Fruit fly (Drosophila melanogaster): ENCODE measurements around the gene mas.

- TF ChIP-seq Sin3A (optimal IDR thresholded peaks at IDR 0.05): no peak
- no peak for TF ChIP-seq psq (optimal IDR thresholded peaks at IDR 0.05)
- TF ChIP-seq h (optimal IDR thresholded peaks at IDR 0.05): no peak
- TF ChIP-seq ttk (optimal IDR thresholded peaks at IDR 0.05): no peak
- no peak for TF ChIP-seq insv (optimal IDR thresholded peaks at IDR 0.05)
- no peak for TF ChIP-seq Myc (optimal IDR thresholded peaks at IDR 0.05)
Measured at dm6 chr3L:4148406-4148975, 18.8 kb downstream of the mas start, which contains the start of gene CG1299.
